Fruit fly (Drosophila melanogaster): ENCODE results near the gene mRpL23.

mRpL23 gene

DNA sequence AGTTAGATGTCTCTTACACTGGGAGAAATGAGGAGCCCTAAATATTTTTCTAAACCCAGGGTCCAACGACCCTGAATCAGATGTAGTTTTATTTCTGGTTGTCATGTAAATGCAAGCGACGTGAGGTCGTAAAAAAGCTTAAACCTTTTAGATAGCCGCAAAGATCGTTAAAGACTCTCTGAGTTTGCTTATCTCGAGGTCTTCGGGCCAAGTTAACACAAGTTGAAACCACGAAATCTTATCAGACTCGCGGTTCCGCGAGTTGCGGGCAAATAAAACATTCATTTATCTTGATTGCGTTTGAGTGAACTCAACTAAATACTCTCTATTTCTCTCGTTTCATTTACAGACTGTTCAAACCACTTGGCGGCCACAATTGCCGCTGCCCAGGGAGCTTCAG lies 28.7 kb upstream of the mRpL23 start (continued):
- TF ChIP-seq CG18619 (GFP tag; optimal IDR thresholded peaks at IDR 0.05) (no peak), CG16813 (GFP tag; IDR thresholded peaks at IDR 0.05; ENCODE audit: partially characterized antibody) (no peak), mirr (GFP tag; optimal IDR thresholded peaks at IDR 0.05) (peak; percentile 73), YL-1 (GFP tag; optimal IDR thresholded peaks at IDR 0.05) (no peak), grn (GFP tag; optimal IDR thresholded peaks at IDR 0.05) (peak; percentile 68), CG8924 (tag; optimal IDR thresholded peaks at IDR 0.05) (no peak), cato (GFP tag; optimal IDR thresholded peaks at IDR 0.05; ENCODE audit: borderline replicate concordance) (no peak), Mes4 (GFP tag; optimal IDR thresholded peaks at IDR 0.05) (no peak), Oli (tag; optimal IDR thresholded peaks at IDR 0.05) (no peak), tup (GFP tag; optimal IDR thresholded peaks at IDR 0.05) (no peak), CG17568 (GFP tag; optimal IDR thresholded peaks at IDR 0.05) (no peak), CG11247 (GFP tag; IDR thresholded peaks at IDR 0.05) (no peak), Bdp1 (GFP tag; optimal IDR thresholded peaks at IDR 0.05) (no peak), peb (GFP tag; IDR thresholded peaks at IDR 0.05) (no peak), vfl (GFP tag; optimal IDR thresholded peaks at IDR 0.05) (no peak), CG12104 (GFP tag; optimal IDR thresholded peaks at IDR 0.05) (no peak), al (GFP tag; IDR thresholded peaks at IDR 0.05) (no peak), CG8388 (GFP tag; optimal IDR thresholded peaks at IDR 0.05) (no peak), sug (tag; optimal IDR thresholded peaks at IDR 0.05) (peak; percentile 45), croc (GFP tag; conservative IDR thresholded peaks at IDR 0.05) (no peak), Doc3 (GFP tag; IDR thresholded peaks at IDR 0.05; ENCODE audit: partially characterized antibody) (no peak), her (GFP tag; optimal IDR thresholded peaks at IDR 0.05) (no peak), Taf1 (GFP tag; IDR thresholded peaks at IDR 0.05) (no peak), CG7987 (GFP tag; optimal IDR thresholded peaks at IDR 0.05) (no peak), dmrt99B (tag; optimal IDR thresholded peaks at IDR 0.05) (no peak), ap (GFP tag; IDR thresholded peaks at IDR 0.05) (no peak), ssp (GFP tag; IDR thresholded peaks at IDR 0.05) (no peak), CG17361 (GFP tag; IDR thresholded peaks at IDR 0.05) (no peak), Dref (GFP tag; IDR thresholded peaks at IDR 0.05) (no peak), HmgD (GFP tag; optimal IDR thresholded peaks at IDR 0.05) (no peak), PHDP (tag; optimal IDR thresholded peaks at IDR 0.05) (no peak), tx (GFP tag; optimal IDR thresholded peaks at IDR 0.05) (no peak), Med (GFP tag) (peak; percentile 47), CG3281 (GFP tag; optimal IDR thresholded peaks at IDR 0.05) (peak; percentile 5), Deaf1 (tag; optimal IDR thresholded peaks at IDR 0.05) (peak; percentile 18), eve (GFP tag; optimal IDR thresholded peaks at IDR 0.05) (no peak), CG13424 (tag; optimal IDR thresholded peaks at IDR 0.05) (no peak), CG2712 (tag; optimal IDR thresholded peaks at IDR 0.05) (no peak), Asciz (GFP tag; optimal IDR thresholded peaks at IDR 0.05) (no peak), Myb (GFP tag; optimal IDR thresholded peaks at IDR 0.05) (no peak), chinmo (GFP tag; IDR thresholded peaks at IDR 0.05; ENCODE audit: partially characterized antibody) (0 out of 4 replicates have a peak, but pooled peaks have one; percentile 53), Sry-β (GFP tag; optimal IDR thresholded peaks at IDR 0.05) (no peak), HHEX (GFP tag; optimal IDR thresholded peaks at IDR 0.05) (no peak), zf30C (GFP tag; optimal IDR thresholded peaks at IDR 0.05) (no peak), CG6654 (GFP tag; optimal IDR thresholded peaks at IDR 0.05) (no peak), run (tag; optimal IDR thresholded peaks at IDR 0.05) (no peak), yki (optimal IDR thresholded peaks at IDR 0.05) (no peak), CG5180 (GFP tag; optimal IDR thresholded peaks at IDR 0.05) (no peak), odd (GFP tag; optimal IDR thresholded peaks at IDR 0.05) (no peak), CG2875 (GFP tag; optimal IDR thresholded peaks at IDR 0.05) (no peak), CG14710 (tag; optimal IDR thresholded peaks at IDR 0.05) (no peak), CG17802 (tag; optimal IDR thresholded peaks at IDR 0.05) (no peak)

Data from whole organism, embryonic.